Fruit fly (Drosophila melanogaster) whole organism, embryonic: Measurements from ENCODE around the gene CG34301.

Experiments
- B-H1 ChIP-seq: fragments of 200-800 bp; sonication (Bioruptor generic); IDR thresholded peaks from 3 replicates; pipeline ENCODE4 v1.3.6; 2022; ENCODE audit warnings: missing biosample characterization, missing genetic modification characterization
- CG10274 ChIP-seq: fragments of 200-800 bp; sonication (Bioruptor generic); optimal IDR thresholded peaks from 3 replicates; lab custom pipeline; 2017; ENCODE audit warnings: missing biosample characterization, mild to moderate bottlenecking, missing genetic modification characterization
- CG10366 ChIP-seq: fragments of 200-800 bp; sonication (Bioruptor generic); IDR thresholded peaks from 2 replicates; pipeline ENCODE4 v1.3.6; 2022; ENCODE audit warnings: missing biosample characterization, missing genetic modification characterization
- CG10543 ChIP-seq: fragments of 200-800 bp; sonication (Bioruptor generic); optimal IDR thresholded peaks from 3 replicates; lab custom pipeline; 2017; ENCODE audit warnings: missing biosample characterization, mild to moderate bottlenecking, missing genetic modification characterization, moderate library complexity
- CG11085 ChIP-seq: fragments of 200-800 bp; sonication (Bioruptor generic); IDR thresholded peaks from 2 replicates; pipeline ENCODE4 v1.3.6; 2022; ENCODE audit warnings: missing biosample characterization, missing genetic modification characterization
- CG13123 ChIP-seq: fragments of 200-800 bp; sonication (Bioruptor generic); optimal IDR thresholded peaks from 2 replicates; lab custom pipeline; 2016; ENCODE audit warnings: missing biosample characterization, missing genetic modification characterization
- CG1529 ChIP-seq: fragments of 200-800 bp; sonication (Bioruptor generic); optimal IDR thresholded peaks from 3 replicates; lab custom pipeline; 2018; ENCODE audit warnings: missing biosample characterization, missing genetic modification characterization
- CG1647 ChIP-seq: fragments of 200-800 bp; sonication (Bioruptor generic); optimal IDR thresholded peaks from 3 replicates; lab custom pipeline; 2016; ENCODE audit warnings: missing biosample characterization, missing genetic modification characterization
- CG17385 ChIP-seq: fragments of 200-800 bp; sonication (Bioruptor generic); optimal IDR thresholded peaks from 3 replicates; lab custom pipeline; 2018; ENCODE audit warnings: missing biosample characterization, mild to moderate bottlenecking, missing genetic modification characterization
- CG7786 ChIP-seq: fragments of 200-800 bp; sonication (Bioruptor generic); optimal IDR thresholded peaks from 2 replicates; lab custom pipeline; 2016; ENCODE audit warnings: missing biosample characterization, missing genetic modification characterization
- CG9817 ChIP-seq: fragments of 200-800 bp; sonication (Bioruptor generic); optimal IDR thresholded peaks from 2 replicates; lab custom pipeline; 2018; ENCODE audit warnings: missing biosample characterization, mild to moderate bottlenecking, missing genetic modification characterization, moderate library complexity
- CG9876 ChIP-seq: fragments of 200-800 bp; sonication (Bioruptor generic); optimal IDR thresholded peaks from 2 replicates; lab custom pipeline; 2016; ENCODE audit warnings: missing biosample characterization, missing genetic modification characterization
- CkIIα-i1 ChIP-seq: fragments of 200-800 bp; sonication (Bioruptor generic); IDR thresholded peaks from 2 replicates; pipeline ENCODE4 v1.3.6; 2022; ENCODE audit warnings: missing biosample characterization, missing genetic modification characterization
- Dip3 ChIP-seq: fragments of 200-800 bp; sonication (Bioruptor generic); optimal IDR thresholded peaks from 3 replicates; lab custom pipeline; 2016; ENCODE audit warnings: missing biosample characterization, missing genetic modification characterization
- Dp ChIP-seq: fragments of 200-800 bp; sonication (Bioruptor generic); optimal IDR thresholded peaks from 2 replicates; lab custom pipeline; 2018; ENCODE audit warnings: missing biosample characterization, mild to moderate bottlenecking, missing genetic modification characterization, moderate library complexity
- Drgx ChIP-seq: fragments of 200-800 bp; sonication (Bioruptor generic); IDR thresholded peaks from 2 replicates; pipeline ENCODE4 v1.3.6; 2022; ENCODE audit warnings: missing biosample characterization, missing genetic modification characterization
- Eip74EF ChIP-seq, 2 experiments: fragments of 200-800 bp in 1 of 2; fragments of >200 bp in 1 of 2; sonication (Bioruptor generic) in 1 of 2; optimal IDR thresholded peaks; 2 replicates each; lab custom pipeline; 2017 to 2019; ENCODE audit warnings: missing biosample characterization in 2 of 2, missing genetic modification characterization in 2 of 2, mild to moderate bottlenecking in 1 of 2, moderate library complexity in 1 of 2
- HmgZ ChIP-seq: fragments of 200-800 bp; sonication (Bioruptor generic); optimal IDR thresholded peaks from 2 replicates; lab custom pipeline; 2018; ENCODE audit warnings: missing biosample characterization, mild to moderate bottlenecking, missing genetic modification characterization
- Lim3 ChIP-seq: fragments of 200-800 bp; sonication (Bioruptor generic); IDR thresholded peaks from 2 replicates; pipeline ENCODE4 v1.3.6; 2022; ENCODE audit warnings: missing biosample characterization, missing genetic modification characterization
- MBD-R2 ChIP-seq: fragments of 200-800 bp; sonication (Bioruptor generic); IDR thresholded peaks from 2 replicates; pipeline ENCODE4 v1.3.6; 2022; ENCODE audit warnings: missing biosample characterization, missing genetic modification characterization
- MTF-1 ChIP-seq: fragments of 200-800 bp; sonication (Bioruptor generic); optimal IDR thresholded peaks from 2 replicates; lab custom pipeline; 2018; ENCODE audit warnings: missing biosample characterization, mild to moderate bottlenecking, missing genetic modification characterization, borderline replicate concordance
- Myb ChIP-seq: fragments of 200-800 bp; sonication (Bioruptor generic); optimal IDR thresholded peaks from 2 replicates; lab custom pipeline; 2016; ENCODE audit warnings: missing biosample characterization, missing genetic modification characterization
- Xrp1 ChIP-seq: fragments of 200-800 bp; sonication (Bioruptor generic); IDR thresholded peaks from 2 replicates; pipeline ENCODE4 v1.3.6; 2022; ENCODE audit warnings: missing biosample characterization, missing genetic modification characterization
- br ChIP-seq: fragments of >200 bp; optimal IDR thresholded peaks from 2 replicates; lab custom pipeline; 2017
- chm ChIP-seq: fragments of 200-800 bp; sonication (Bioruptor generic); IDR thresholded peaks from 2 replicates; pipeline ENCODE4 v1.3.6; 2022; ENCODE audit warnings: missing biosample characterization, missing genetic modification characterization
- corto ChIP-seq: fragments of 200-800 bp; sonication (Bioruptor generic); optimal IDR thresholded peaks from 2 replicates; lab custom pipeline; 2016; ENCODE audit warnings: missing biosample characterization, mild to moderate bottlenecking, missing genetic modification characterization, moderate library complexity
- fru ChIP-seq: fragments of >200 bp; optimal IDR thresholded peaks from 2 replicates; lab custom pipeline; 2017
- ftz-f1 ChIP-seq: fragments of 200-800 bp; sonication (Bioruptor generic); optimal IDR thresholded peaks from 2 replicates; lab custom pipeline; 2016; ENCODE audit warnings: missing biosample characterization, missing genetic modification characterization
- gcm2 ChIP-seq: fragments of 200-800 bp; sonication (Bioruptor generic); optimal IDR thresholded peaks from 2 replicates; lab custom pipeline; 2016; ENCODE audit warnings: missing biosample characterization, missing genetic modification characterization
- gfzf ChIP-seq: fragments of 200-800 bp; sonication (Bioruptor generic); optimal IDR thresholded peaks from 2 replicates; lab custom pipeline; 2016; ENCODE audit warnings: missing biosample characterization, mild to moderate bottlenecking, missing genetic modification characterization, moderate library complexity
- hbn ChIP-seq: fragments of 200-800 bp; sonication (Bioruptor generic); IDR thresholded peaks from 2 replicates; pipeline ENCODE4 v1.3.6; 2022; ENCODE audit warnings: missing biosample characterization, missing genetic modification characterization; ENCODE audit not compliant: partially characterized antibody
- kah ChIP-seq: fragments of 200-800 bp; sonication (Bioruptor generic); optimal IDR thresholded peaks from 2 replicates; lab custom pipeline; 2018; ENCODE audit warnings: missing biosample characterization, mild to moderate bottlenecking, missing genetic modification characterization
- mirr ChIP-seq: fragments of 200-800 bp; sonication (Bioruptor generic); optimal IDR thresholded peaks from 3 replicates; lab custom pipeline; 2018; ENCODE audit warnings: missing biosample characterization, mild to moderate bottlenecking, missing genetic modification characterization
- pita ChIP-seq: fragments of 200-800 bp; sonication (Bioruptor generic); optimal IDR thresholded peaks from 2 replicates; lab custom pipeline; 2017; ENCODE audit warnings: missing biosample characterization, mild to moderate bottlenecking, missing genetic modification characterization
- run ChIP-seq: fragments of 200-800 bp; sonication (Bioruptor generic); optimal IDR thresholded peaks from 3 replicates; lab custom pipeline; 2018; ENCODE audit warnings: missing biosample characterization, mild to moderate bottlenecking, missing genetic modification characterization
- sc ChIP-seq, 3 experiments: fragments of >200 bp in 2 of 3; fragments of 200-800 bp in 1 of 3; sonication (Bioruptor generic) in 1 of 3; optimal IDR thresholded peaks; 2 replicates in 2 of 3; 3 replicates in 1 of 3; lab custom pipeline; 2017; ENCODE audit warnings: mild to moderate bottlenecking in 1 of 3, missing biosample characterization in 1 of 3, missing genetic modification characterization in 1 of 3, missing genetic modification reagents in 1 of 3
- sens ChIP-seq: fragments of 200-800 bp; sonication (Bioruptor generic); peaks from one replicate; lab custom pipeline; 2016; ENCODE audit warnings: missing biosample characterization, missing genetic modification characterization
- stwl ChIP-seq: fragments of 200-800 bp; sonication (Bioruptor generic); optimal IDR thresholded peaks from 3 replicates; lab custom pipeline; 2018; ENCODE audit warnings: missing biosample characterization, mild to moderate bottlenecking, missing genetic modification characterization, moderate library complexity
- zen ChIP-seq: fragments of 200-800 bp; sonication (Bioruptor generic); optimal IDR thresholded peaks from 3 replicates; lab custom pipeline; 2018; ENCODE audit warnings: missing biosample characterization, mild to moderate bottlenecking, missing genetic modification characterization, moderate library complexity

The CG34301 gene

DNA sequence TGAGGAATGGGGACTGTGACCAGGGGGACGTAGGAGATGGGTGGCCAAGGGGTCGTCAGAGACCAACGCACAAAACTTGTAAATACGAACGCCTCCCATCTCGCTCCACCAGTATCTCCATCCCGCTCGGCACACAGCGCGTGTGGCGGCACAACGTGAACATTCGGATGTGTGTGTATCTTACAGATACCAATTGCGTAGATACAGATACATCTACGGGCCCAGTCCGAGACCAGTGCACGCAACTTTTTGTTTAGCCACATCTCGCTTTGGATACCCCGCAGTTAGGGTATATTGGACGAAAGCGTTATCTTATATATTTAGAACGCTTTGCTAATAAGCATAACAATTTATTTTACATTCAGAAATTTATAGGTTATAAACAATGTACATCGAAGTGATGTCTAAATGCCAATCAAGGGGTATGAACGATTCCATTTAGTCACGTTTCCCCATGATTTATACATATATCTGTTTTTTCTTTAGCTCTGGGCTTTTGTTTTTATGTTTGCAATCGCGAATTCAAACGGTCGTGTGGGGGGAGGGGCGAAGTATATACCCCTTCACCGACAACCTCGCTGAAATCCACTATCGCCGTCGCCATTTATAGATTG, 38.2 kb downstream of the CG34301 start (continued):
- TF ChIP-seq zen (tag; lab: Kevin White, UChicago) = peak; percentile 96
- peak; percentile 97 for TF ChIP-seq kah (GFP tag; lab: Kevin White, UChicago)
- no peak for TF ChIP-seq fru (lab: Kevin White, UChicago)
- TF ChIP-seq run = peak; percentile 98
- TF ChIP-seq sens (GFP tag; lab: Kevin White, UChicago) = peak; percentile 100
- TF ChIP-seq Myb (GFP tag; lab: Kevin White, UChicago) = peak; percentile 93
- peak; percentile 99 for TF ChIP-seq CG9817
- TF ChIP-seq pita (GFP tag; lab: Kevin White, UChicago) = no peak
- peak; percentile 98 for TF ChIP-seq CG11085
- peak; percentile 99 for TF ChIP-seq CG7786 (GFP tag; lab: Kevin White, UChicago)
- peak; percentile 98 for TF ChIP-seq gcm2 (GFP tag; lab: Kevin White, UChicago)
- TF ChIP-seq chm (GFP tag; lab: Robert Waterston, UW) = peak; percentile 98
- peak; percentile 98 for TF ChIP-seq Xrp1 (GFP tag; lab: Robert Waterston, UW)
- TF ChIP-seq CG9876 (GFP tag; lab: Kevin White, UChicago) = peak; percentile 95
- peak; percentile 95 for TF ChIP-seq CG10274 (GFP tag; lab: Kevin White, UChicago)
- peak; percentile 99 for TF ChIP-seq Drgx (GFP tag; lab: Robert Waterston, UW)
- TF ChIP-seq B-H1 = peak; percentile 98
- peak; percentile 97 for TF ChIP-seq Lim3 (GFP tag; lab: Robert Waterston, UW)
- TF ChIP-seq stwl (tag; lab: Kevin White, UChicago) = peak; percentile 61
- TF ChIP-seq HmgZ (tag; lab: Kevin White, UChicago) = peak; percentile 99
- TF ChIP-seq Eip74EF (GFP tag; optimal IDR thresholded peaks at IDR 0.05; lab: Kevin White, UChicago) = peak in 1 of 2 experiments; percentile 97
- TF ChIP-seq ftz-f1 (GFP tag; lab: Kevin White, UChicago) = peak; percentile 91
- peak; percentile 99 for TF ChIP-seq CG10366 (GFP tag; lab: Robert Waterston, UW)
- TF ChIP-seq hbn (GFP tag; lab: Robert Waterston, UW) = no peak
- TF ChIP-seq CG1647 (GFP tag; lab: Kevin White, UChicago) = peak; percentile 99
- TF ChIP-seq Dp = peak; percentile 37
- TF ChIP-seq gfzf (GFP tag; lab: Kevin White, UChicago) = peak; percentile 36
- peak; percentile 99 for TF ChIP-seq MBD-R2
- peak; percentile 97 for TF ChIP-seq MTF-1 (GFP tag; lab: Kevin White, UChicago)
- peak; percentile 97 for TF ChIP-seq CG13123 (GFP tag; lab: Kevin White, UChicago)
- TF ChIP-seq mirr (GFP tag; lab: Kevin White, UChicago) = peak; percentile 98
- peak; percentile 99 for TF ChIP-seq CG10543
- peak; percentile 98 for TF ChIP-seq CG1529 (GFP tag; lab: Kevin White, UChicago)
- no peak for TF ChIP-seq sc (optimal IDR thresholded peaks at IDR 0.05; lab: Kevin White, UChicago)
- TF ChIP-seq sc (GFP tag; optimal IDR thresholded peaks at IDR 0.05; lab: Kevin White, UChicago) = peak; percentile 96
- peak; percentile 98 for TF ChIP-seq CG17385 (GFP tag; lab: Kevin White, UChicago)
- TF ChIP-seq CkIIα-i1 (GFP tag; lab: Robert Waterston, UW) = peak; percentile 95
- TF ChIP-seq br (lab: Kevin White, UChicago) = no peak
- peak; percentile 97 for TF ChIP-seq corto (GFP tag; lab: Kevin White, UChicago)
- TF ChIP-seq Dip3 (GFP tag; lab: Kevin White, UChicago) = peak; percentile 99
